Worm (Caenorhabditis elegans): ENCODE data around the gene lpin-1.

The lpin-1 gene

DNA sequence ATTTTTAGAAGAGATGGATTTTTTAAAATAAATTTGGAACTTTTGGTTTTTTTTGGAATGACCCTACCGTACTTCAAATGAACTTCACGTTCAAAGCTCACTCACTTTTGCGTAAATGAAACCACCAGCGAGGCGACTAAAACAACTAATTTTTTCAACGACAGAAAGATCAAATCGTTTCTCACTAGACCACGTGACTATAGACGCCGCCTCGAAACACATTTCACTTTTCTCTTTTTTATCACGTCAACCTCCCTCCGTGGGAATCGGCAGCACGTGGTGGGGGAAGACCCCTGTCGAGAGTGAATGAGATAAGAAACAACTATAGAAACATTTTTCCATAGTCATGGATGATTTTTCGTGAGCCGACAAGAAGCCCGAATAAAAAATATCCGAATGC is 3.4 kb upstream of the lpin-1 start (continued):
- peak; percentile 98 for TF ChIP-seq blmp-1 (tag; optimal IDR thresholded peaks at IDR 0.05)
- peak; percentile 84 for TF ChIP-seq ztf-4 (tag; optimal IDR thresholded peaks at IDR 0.05)
- no peak for TF ChIP-seq unc-30 (tag; optimal IDR thresholded peaks at IDR 0.05)
- no peak for TF ChIP-seq unc-86 (tag; optimal IDR thresholded peaks at IDR 0.05)
- TF ChIP-seq lir-3 (tag; optimal IDR thresholded peaks at IDR 0.05; ENCODE audit: poor library complexity) = peak; percentile 76
- no peak for TF ChIP-seq nhr-84 (tag; optimal IDR thresholded peaks at IDR 0.05)
- peak; percentile 58; the same call in 1 of the 2 replicates for TF ChIP-seq ceh-88 (GFP tag; IDR thresholded peaks at IDR 0.05)
- peak in 1 of 3 experiments; percentile 8 for TF ChIP-seq ceh-82 (tag; optimal IDR thresholded peaks at IDR 0.05)
- no peak for TF ChIP-seq sptf-1 (tag; optimal IDR thresholded peaks at IDR 0.05)
- TF ChIP-seq C16A3.4 (tag; optimal IDR thresholded peaks at IDR 0.05) = peak; percentile 54
- peak; percentile 56 for TF ChIP-seq snpc-4 (tag; optimal IDR thresholded peaks at IDR 0.05)
- peak; percentile 89 for TF ChIP-seq nhr-19 (GFP tag; conservative IDR thresholded peaks at IDR 0.05)
- TF ChIP-seq rnt-1 (tag; optimal IDR thresholded peaks at IDR 0.05) = peak; percentile 82
- TF ChIP-seq mep-1 (tag; optimal IDR thresholded peaks at IDR 0.05) = peak; percentile 82
- TF ChIP-seq F16B12.6 (tag; optimal IDR thresholded peaks at IDR 0.05) = no peak
- TF ChIP-seq mab-9 (GFP tag; IDR thresholded peaks at IDR 0.05) = 0 out of 2 replicates have a peak, but pooled peaks have one; percentile 32
- TF ChIP-seq ama-1 (optimal IDR thresholded peaks at IDR 0.05) = peak; percentile 60
- peak; percentile 62 for TF ChIP-seq pag-3 (tag; optimal IDR thresholded peaks at IDR 0.05; ENCODE audit: borderline replicate concordance, insufficient read depth)
- TF ChIP-seq mef-2 (tag; optimal IDR thresholded peaks at IDR 0.05) = peak; percentile 11
- no peak for TF ChIP-seq vab-15 (tag; optimal IDR thresholded peaks at IDR 0.05)
- TF ChIP-seq xbp-1 (tag; optimal IDR thresholded peaks at IDR 0.05) = peak; percentile 63

DNA sequence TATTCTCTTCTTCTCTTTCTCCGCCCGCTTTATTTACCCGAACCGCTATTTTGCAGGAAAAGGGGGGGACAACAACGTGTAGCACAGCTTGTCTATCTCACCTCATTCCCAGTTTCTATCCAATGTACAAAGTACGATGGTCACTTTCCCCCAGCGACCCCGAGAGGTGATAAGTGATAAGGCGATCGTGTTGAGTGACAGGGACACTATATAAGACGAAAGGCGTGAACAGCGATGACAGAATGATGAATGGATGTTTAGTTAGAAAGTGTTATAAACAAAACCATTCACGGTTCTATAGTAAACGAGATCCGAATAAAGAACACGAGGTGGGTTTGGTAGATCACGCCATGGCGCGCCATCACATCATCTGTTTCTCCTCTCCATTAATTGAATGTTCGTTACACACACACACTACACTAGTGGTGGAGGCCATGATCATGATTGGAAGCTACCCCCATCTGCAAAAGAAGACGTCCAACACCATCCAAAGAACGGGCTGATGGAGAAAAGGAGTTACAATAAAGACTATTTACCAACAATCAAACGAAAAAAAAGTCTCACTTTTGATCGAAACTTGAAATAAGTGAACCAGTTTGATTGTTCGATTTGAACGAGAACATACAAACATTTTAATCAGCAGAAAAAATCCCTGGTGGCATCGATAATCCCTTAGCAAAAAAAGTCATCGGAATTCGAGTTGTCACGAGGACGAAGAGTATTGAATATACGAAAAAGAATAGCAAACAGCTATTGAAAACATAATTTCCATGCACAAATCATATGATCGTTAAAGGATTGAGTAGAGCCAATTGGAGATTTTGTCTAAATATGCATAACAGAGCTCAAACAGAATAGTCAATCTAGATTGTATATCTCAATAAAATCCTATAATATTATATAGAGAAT is 2.7 kb upstream of the lpin-1 start:
- peak; percentile 19 for TF ChIP-seq lir-3 (tag; optimal IDR thresholded peaks at IDR 0.05; ENCODE audit: poor library complexity)
- TF ChIP-seq jun-1 (tag; optimal IDR thresholded peaks at IDR 0.05) = peak; percentile 22
- peak; percentile 70 for TF ChIP-seq snu-23 (GFP tag; optimal IDR thresholded peaks at IDR 0.05)
- peak in 1 of 2 experiments; percentile 27 for TF ChIP-seq efl-1 (optimal IDR thresholded peaks at IDR 0.05)
- TF ChIP-seq efl-1 (GFP tag; optimal IDR thresholded peaks at IDR 0.05 in 1 of 2) = peak in 1 of 2 experiments; percentile 58
- TF ChIP-seq unc-98 (GFP tag; IDR thresholded peaks at IDR 0.05) = no peak
- TF ChIP-seq ces-1 (GFP tag; optimal IDR thresholded peaks at IDR 0.05) = no peak
- TF ChIP-seq ama-1 (optimal IDR thresholded peaks at IDR 0.05) = peak; percentile 86
- no peak for TF ChIP-seq zip-4 (GFP tag; optimal IDR thresholded peaks at IDR 0.05)
- TF ChIP-seq pag-3 (tag; optimal IDR thresholded peaks at IDR 0.05; ENCODE audit: borderline replicate concordance, insufficient read depth) = no peak
- TF ChIP-seq ztf-11 (tag; optimal IDR thresholded peaks at IDR 0.05) = no peak
- peak; percentile 51 for TF ChIP-seq dsc-1 (tag; optimal IDR thresholded peaks at IDR 0.05)
- TF ChIP-seq C16A3.4 (tag; optimal IDR thresholded peaks at IDR 0.05) = peak; percentile 25
- TF ChIP-seq sptf-1 (tag; optimal IDR thresholded peaks at IDR 0.05) = no peak
- peak; percentile 43 for TF ChIP-seq unc-130 (tag; optimal IDR thresholded peaks at IDR 0.05)
- TF ChIP-seq mab-9 (GFP tag; IDR thresholded peaks at IDR 0.05) = peak; percentile 53; the same call in 1 of the 2 replicates
- no peak for TF ChIP-seq nhr-76 (tag; optimal IDR thresholded peaks at IDR 0.05)
- no peak for TF ChIP-seq skn-1 (tag; optimal IDR thresholded peaks at IDR 0.05)
- TF ChIP-seq fkh-4 (tag; optimal IDR thresholded peaks at IDR 0.05; ENCODE audit: borderline replicate concordance) = no peak
- TF ChIP-seq C34B4.2 (tag; optimal IDR thresholded peaks at IDR 0.05) = no peak
- no peak for TF ChIP-seq hlh-17 (GFP tag; optimal IDR thresholded peaks at IDR 0.05; ENCODE audit: borderline replicate concordance)
- TF ChIP-seq egl-27 (tag; optimal IDR thresholded peaks at IDR 0.05) = no peak
- TF ChIP-seq vab-15 (tag; optimal IDR thresholded peaks at IDR 0.05) = peak; percentile 35
- TF ChIP-seq fkh-10 (GFP tag; optimal IDR thresholded peaks at IDR 0.05) = no peak
- TF ChIP-seq ceh-82 (tag; optimal IDR thresholded peaks at IDR 0.05) = no peak
- TF ChIP-seq lin-14 (GFP tag; optimal IDR thresholded peaks at IDR 0.05) = peak; percentile 82
- no peak for TF ChIP-seq unc-86 (tag; optimal IDR thresholded peaks at IDR 0.05)
- TF ChIP-seq egl-13 (tag; optimal IDR thresholded peaks at IDR 0.05) = no peak
- peak; percentile 23 for TF ChIP-seq fos-1 (tag; optimal IDR thresholded peaks at IDR 0.05)
- no peak for TF ChIP-seq snpc-4 (tag; optimal IDR thresholded peaks at IDR 0.05)
- TF ChIP-seq sox-4 (tag; optimal IDR thresholded peaks at IDR 0.05) = no peak
- TF ChIP-seq elt-2 (tag; optimal IDR thresholded peaks at IDR 0.05) = peak; percentile 80
- no peak for TF ChIP-seq ceh-8 (GFP tag; optimal IDR thresholded peaks at IDR 0.05)
- peak; percentile 42 for TF ChIP-seq pqm-1 (tag; optimal IDR thresholded peaks at IDR 0.05)
- TF ChIP-seq nhr-12 (tag; optimal IDR thresholded peaks at IDR 0.05) = no peak
- TF ChIP-seq isw-1 (GFP tag; IDR thresholded peaks at IDR 0.05) = no peak
- no peak for TF ChIP-seq C04F5.9 (tag; optimal IDR thresholded peaks at IDR 0.05)
